Fruit fly (Drosophila melanogaster): Measurements from ENCODE around the gene gny.

gny gene

dm6 chr2L:10334854-10335277 is 45.0 kb upstream of the gny start:
- TF ChIP-seq h (GFP tag; optimal IDR thresholded peaks at IDR 0.05) = peak; percentile 78
- no peak for TF ChIP-seq dmrt93B (GFP tag; optimal IDR thresholded peaks at IDR 0.05)
- TF ChIP-seq Myc (optimal IDR thresholded peaks at IDR 0.05) = no peak
- no peak for TF ChIP-seq jim (GFP tag; optimal IDR thresholded peaks at IDR 0.05)
- TF ChIP-seq CG9705 (GFP tag; optimal IDR thresholded peaks at IDR 0.05) = no peak
- TF ChIP-seq Mio (GFP tag; optimal IDR thresholded peaks at IDR 0.05) = no peak
- TF ChIP-seq Vsx2 (GFP tag; optimal IDR thresholded peaks at IDR 0.05; ENCODE audit: partially characterized antibody) = no peak
- TF ChIP-seq Hr83 (GFP tag; optimal IDR thresholded peaks at IDR 0.05; ENCODE audit: poor library complexity, severe bottlenecking) = peak; percentile 13
- peak; percentile 57 for TF ChIP-seq Hnf4 (GFP tag; optimal IDR thresholded peaks at IDR 0.05)
- TF ChIP-seq dl (GFP tag; optimal IDR thresholded peaks at IDR 0.05; ENCODE audit: insufficient read depth in 1 of 2, partially characterized antibody in 2 of 2) = no peak
- peak; percentile 72 for TF ChIP-seq N (GFP tag; optimal IDR thresholded peaks at IDR 0.05)
- peak; percentile 57 for TF ChIP-seq fru (GFP tag; optimal IDR thresholded peaks at IDR 0.05)
- no peak for TF ChIP-seq Abd-B (GFP tag; optimal IDR thresholded peaks at IDR 0.05)
- no peak for TF ChIP-seq CG32264 (GFP tag; optimal IDR thresholded peaks at IDR 0.05)
- TF ChIP-seq brk (GFP tag; optimal IDR thresholded peaks at IDR 0.05) = peak; percentile 57
- TF ChIP-seq sage (GFP tag; optimal IDR thresholded peaks at IDR 0.05) = peak; percentile 47
- no peak for TF ChIP-seq Hr78 (GFP tag; optimal IDR thresholded peaks at IDR 0.05)
- TF ChIP-seq Jra (GFP tag; optimal IDR thresholded peaks at IDR 0.05) = peak; percentile 39
- peak; percentile 55 for TF ChIP-seq woc (GFP tag; optimal IDR thresholded peaks at IDR 0.05)
- peak in 1 of 2 experiments; percentile 16 for TF ChIP-seq foxo (GFP tag; optimal IDR thresholded peaks at IDR 0.05)
- no peak for TF ChIP-seq Dif (GFP tag; optimal IDR thresholded peaks at IDR 0.05; ENCODE audit: partially characterized antibody)
- no peak for TF ChIP-seq dsf (GFP tag; optimal IDR thresholded peaks at IDR 0.05; ENCODE audit: borderline replicate concordance)
- peak; percentile 80 for TF ChIP-seq Rel (GFP tag; optimal IDR thresholded peaks at IDR 0.05)
- TF ChIP-seq Rel (tag; optimal IDR thresholded peaks at IDR 0.05) = peak; percentile 58
- no peak for TF ChIP-seq pan (optimal IDR thresholded peaks at IDR 0.05)
- peak; percentile 64 for TF ChIP-seq br (GFP tag; optimal IDR thresholded peaks at IDR 0.05)
- peak; percentile 56 for TF ChIP-seq OdsH (GFP tag; optimal IDR thresholded peaks at IDR 0.05)
- TF ChIP-seq Dfd (GFP tag; optimal IDR thresholded peaks at IDR 0.05) = no peak
- no peak for TF ChIP-seq CrebA (GFP tag; optimal IDR thresholded peaks at IDR 0.05; ENCODE audit: borderline replicate concordance)
- TF ChIP-seq tai (GFP tag; optimal IDR thresholded peaks at IDR 0.05) = no peak
- TF ChIP-seq HLH106 (tag; optimal IDR thresholded peaks at IDR 0.05) = peak; percentile 33
- TF ChIP-seq rgr (GFP tag; optimal IDR thresholded peaks at IDR 0.05) = peak; percentile 58
- TF ChIP-seq sv (GFP tag; optimal IDR thresholded peaks at IDR 0.05) = peak; percentile 11
- TF ChIP-seq ey (GFP tag; optimal IDR thresholded peaks at IDR 0.05) = peak; percentile 58
- no peak for TF ChIP-seq usp (GFP tag; optimal IDR thresholded peaks at IDR 0.05)
- TF ChIP-seq GATAd (GFP tag; optimal IDR thresholded peaks at IDR 0.05) = no peak
- peak; percentile 56 for TF ChIP-seq Sp1 (GFP tag; optimal IDR thresholded peaks at IDR 0.05)
- TF ChIP-seq psq (GFP tag; optimal IDR thresholded peaks at IDR 0.05) = peak; percentile 29
- no peak for TF ChIP-seq lola (GFP tag; optimal IDR thresholded peaks at IDR 0.05)

dm6 chr2L:10339212-10339721 is 40.6 kb upstream of the gny start, which contains the start of gene SamDC:
SamDC (plus strand) TSS chr2L:10339457.
- TF ChIP-seq dmrt93B (GFP tag; optimal IDR thresholded peaks at IDR 0.05) (no peak), dl (GFP tag; optimal IDR thresholded peaks at IDR 0.05; ENCODE audit: insufficient read depth in 1 of 2, partially characterized antibody in 2 of 2) (no peak), dsf (GFP tag; optimal IDR thresholded peaks at IDR 0.05; ENCODE audit: borderline replicate concordance) (no peak), psq (GFP tag; optimal IDR thresholded peaks at IDR 0.05) (no peak), Sp1 (GFP tag; optimal IDR thresholded peaks at IDR 0.05) (peak; percentile 19), jim (GFP tag; optimal IDR thresholded peaks at IDR 0.05) (no peak), CG9705 (GFP tag; optimal IDR thresholded peaks at IDR 0.05) (no peak), CrebA (GFP tag; optimal IDR thresholded peaks at IDR 0.05; ENCODE audit: borderline replicate concordance) (no peak), foxo (GFP tag; optimal IDR thresholded peaks at IDR 0.05) (peak in 1 of 2 experiments; percentile 57), brk (GFP tag; optimal IDR thresholded peaks at IDR 0.05) (no peak), Mio (GFP tag; optimal IDR thresholded peaks at IDR 0.05) (no peak), Hnf4 (GFP tag; optimal IDR thresholded peaks at IDR 0.05) (peak; percentile 28), N (GFP tag; optimal IDR thresholded peaks at IDR 0.05) (peak; percentile 97), Myc (optimal IDR thresholded peaks at IDR 0.05) (no peak), h (GFP tag; optimal IDR thresholded peaks at IDR 0.05) (peak; percentile 46), usp (GFP tag; optimal IDR thresholded peaks at IDR 0.05) (no peak), HLH106 (tag; optimal IDR thresholded peaks at IDR 0.05) (peak; percentile 20), Abd-B (GFP tag; optimal IDR thresholded peaks at IDR 0.05) (no peak), pan (optimal IDR thresholded peaks at IDR 0.05) (no peak), Hr78 (GFP tag; optimal IDR thresholded peaks at IDR 0.05) (peak; percentile 78), fru (GFP tag; optimal IDR thresholded peaks at IDR 0.05) (no peak), Dfd (GFP tag; optimal IDR thresholded peaks at IDR 0.05) (no peak), rgr (GFP tag; optimal IDR thresholded peaks at IDR 0.05) (peak; percentile 48), Vsx2 (GFP tag; optimal IDR thresholded peaks at IDR 0.05; ENCODE audit: partially characterized antibody) (no peak), GATAd (GFP tag; optimal IDR thresholded peaks at IDR 0.05) (no peak), tai (GFP tag; optimal IDR thresholded peaks at IDR 0.05) (no peak), ey (GFP tag; optimal IDR thresholded peaks at IDR 0.05) (no peak), sv (GFP tag; optimal IDR thresholded peaks at IDR 0.05) (peak; percentile 4), lola (GFP tag; optimal IDR thresholded peaks at IDR 0.05) (no peak), woc (GFP tag; optimal IDR thresholded peaks at IDR 0.05) (peak; percentile 76), OdsH (GFP tag; optimal IDR thresholded peaks at IDR 0.05) (peak; percentile 24), CG32264 (GFP tag; optimal IDR thresholded peaks at IDR 0.05) (no peak), Rel (GFP tag; optimal IDR thresholded peaks at IDR 0.05) (no peak), Rel (tag; optimal IDR thresholded peaks at IDR 0.05) (peak; percentile 19), br (GFP tag; optimal IDR thresholded peaks at IDR 0.05) (no peak), Jra (GFP tag; optimal IDR thresholded peaks at IDR 0.05) (no peak), Dif (GFP tag; optimal IDR thresholded peaks at IDR 0.05; ENCODE audit: partially characterized antibody) (no peak), Hr83 (GFP tag; optimal IDR thresholded peaks at IDR 0.05; ENCODE audit: poor library complexity, severe bottlenecking) (peak; percentile 71), sage (GFP tag; optimal IDR thresholded peaks at IDR 0.05) (peak; percentile 30)

All from whole organism, wandering third instar larva.